Fruit fly (Drosophila melanogaster): Measurements from ENCODE around the gene Rsbp15.

The Rsbp15 gene

DNA sequence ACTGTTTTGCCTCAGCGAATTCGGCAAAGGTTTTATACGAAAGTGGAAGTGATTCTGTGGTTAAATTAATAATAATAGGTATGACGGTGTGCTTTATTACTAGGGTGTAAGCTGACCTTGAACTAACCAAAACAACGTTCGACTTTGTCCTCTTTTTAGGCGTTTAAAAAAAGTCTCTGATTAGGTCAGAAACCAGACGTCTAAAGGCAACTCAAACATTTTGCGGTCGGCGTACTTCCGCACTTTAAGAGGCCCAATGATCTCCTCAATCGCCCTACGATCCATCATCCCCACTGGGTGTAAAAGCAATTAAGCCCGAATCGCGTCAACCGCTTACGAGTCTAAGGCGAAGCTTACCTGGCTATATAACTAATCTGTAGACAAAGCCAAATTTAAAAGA is 17.0 kb downstream of the Rsbp15 start, which contains the start of gene Cyp313a3:
Gene Cyp313a3 (minus strand): TSS at position 101 of the 400 bp plus-strand sequence.
- TF ChIP-seq CG17801 (GFP tag; optimal IDR thresholded peaks at IDR 0.05; ENCODE audit: partially characterized antibody) = no peak

DNA sequence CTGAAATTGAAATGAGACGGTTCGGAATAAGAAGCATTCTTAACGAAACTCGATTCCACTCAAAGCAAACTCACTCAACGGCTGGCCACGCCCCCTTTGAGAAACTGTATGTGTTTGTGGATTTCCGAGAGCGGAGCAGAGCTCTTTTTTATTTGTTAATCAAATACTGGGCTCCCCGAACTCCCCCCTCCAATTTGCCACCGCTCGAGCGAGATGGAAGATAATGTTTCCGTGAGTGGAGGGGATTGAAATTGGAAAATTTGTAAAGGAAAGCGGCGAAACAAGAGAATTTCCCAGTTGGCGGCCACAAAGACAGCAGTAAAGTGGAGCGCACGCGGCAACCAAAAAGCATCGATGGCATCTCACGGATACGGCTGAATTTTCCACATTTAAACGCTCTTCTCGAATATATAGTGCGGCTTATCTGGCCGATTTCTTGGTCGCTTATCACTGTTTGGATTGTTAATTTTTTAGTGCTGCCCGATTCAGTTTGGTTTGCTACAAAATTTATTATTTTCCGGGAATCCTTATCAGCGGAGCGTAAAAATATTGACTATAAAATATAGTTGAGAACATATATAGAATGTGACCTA is 22.4 kb downstream of the Rsbp15 start:
- TF ChIP-seq CG17801 (GFP tag; optimal IDR thresholded peaks at IDR 0.05; ENCODE audit: partially characterized antibody) = no peak

- TF ChIP-seq CG17801 (GFP tag; optimal IDR thresholded peaks at IDR 0.05; ENCODE audit: partially characterized antibody) = no peak
Observed at dm6 chr3R:12248243-12248642, 26.1 kb downstream of the Rsbp15 start.

DNA sequence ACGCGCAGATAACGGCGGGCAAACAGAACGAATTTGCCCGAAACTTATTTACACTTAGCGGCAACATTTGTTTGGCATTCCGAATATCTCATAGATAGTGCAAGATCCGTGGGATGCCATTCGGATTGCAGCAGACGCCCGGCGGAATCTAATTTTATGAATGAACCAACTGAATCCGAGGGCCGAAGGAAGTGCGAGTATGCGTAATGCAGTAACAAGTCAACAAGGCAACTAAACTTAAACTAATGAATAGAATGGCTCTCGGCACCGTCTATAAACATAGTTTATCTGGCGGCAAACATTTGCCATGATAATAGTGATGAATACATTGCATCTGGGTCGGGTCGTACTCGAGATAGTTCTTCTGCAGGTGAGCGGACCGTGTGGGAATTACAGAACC is 28.0 kb downstream of the Rsbp15 start:
- no peak for TF ChIP-seq CG17801 (GFP tag; optimal IDR thresholded peaks at IDR 0.05; ENCODE audit: partially characterized antibody)

- no peak for TF ChIP-seq CG17801 (GFP tag; optimal IDR thresholded peaks at IDR 0.05; ENCODE audit: partially characterized antibody)
Observed at dm6 chr3R:12251534-12251933, 29.3 kb downstream of the Rsbp15 start.

DNA sequence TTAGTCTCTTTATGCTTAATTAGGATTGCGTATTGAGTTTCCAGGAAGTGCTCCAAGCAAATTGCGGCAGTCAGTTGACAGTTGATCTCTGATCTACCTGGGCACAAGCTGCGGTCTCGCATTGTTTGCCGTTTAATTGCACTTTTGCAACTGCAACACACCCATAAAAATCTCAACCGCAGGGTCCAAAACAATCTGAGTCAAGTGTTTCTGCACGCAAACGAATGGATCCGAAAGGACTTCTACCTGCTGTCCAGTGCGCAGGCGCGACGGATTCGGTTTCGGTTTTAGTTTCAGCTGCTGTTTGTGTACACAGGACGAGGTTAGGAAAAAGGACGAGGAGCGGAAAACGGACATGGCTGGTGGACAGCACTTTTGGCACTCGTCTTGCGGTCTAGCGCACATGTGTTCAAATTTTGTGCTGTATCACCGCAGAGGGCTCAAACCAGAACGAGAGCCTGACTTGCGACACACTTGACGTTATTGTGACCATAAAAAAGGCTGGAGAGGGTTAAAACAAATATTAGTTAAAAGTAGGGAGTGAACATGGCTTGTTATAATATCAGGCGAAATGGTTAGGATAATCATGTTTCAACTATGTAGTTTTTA is 30.4 kb downstream of the Rsbp15 start:
- no peak for TF ChIP-seq CG17801 (GFP tag; optimal IDR thresholded peaks at IDR 0.05; ENCODE audit: partially characterized antibody)

DNA sequence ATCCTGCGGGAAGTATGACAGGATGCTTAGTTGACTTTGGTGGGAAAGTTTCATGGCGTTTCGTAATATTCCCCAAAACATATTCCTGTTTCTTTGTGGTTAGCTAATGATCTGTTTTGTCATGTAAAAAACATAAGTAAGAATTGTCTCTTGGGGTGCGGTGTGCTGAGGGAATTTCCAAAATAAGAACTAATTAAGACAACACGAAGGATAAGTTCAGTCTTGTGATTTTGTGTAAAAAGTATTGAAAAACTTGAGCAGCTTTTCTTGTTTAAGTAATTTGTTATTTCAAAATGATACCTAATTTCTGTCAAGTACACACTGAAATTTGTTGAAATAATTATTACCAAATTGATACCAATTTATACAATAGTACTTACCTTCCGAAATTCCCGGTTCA is 31.7 kb downstream of the Rsbp15 start, which contains the start of gene CG3942:
Gene CG3942 (plus strand): TSS at position 301 of the 400 bp plus-strand sequence.
- no peak for TF ChIP-seq CG17801 (GFP tag; optimal IDR thresholded peaks at IDR 0.05; ENCODE audit: partially characterized antibody)

- no peak for TF ChIP-seq CG17801 (GFP tag; optimal IDR thresholded peaks at IDR 0.05; ENCODE audit: partially characterized antibody)
Observed at dm6 chr3R:12258437-12258836, 36.2 kb downstream of the Rsbp15 start, which contains the start of the genes CG44037 and svp. Gene CG44037, plus strand, starts transcription at chr3R:12258737. Gene svp, plus strand, starts transcription at chr3R:12258737.

DNA sequence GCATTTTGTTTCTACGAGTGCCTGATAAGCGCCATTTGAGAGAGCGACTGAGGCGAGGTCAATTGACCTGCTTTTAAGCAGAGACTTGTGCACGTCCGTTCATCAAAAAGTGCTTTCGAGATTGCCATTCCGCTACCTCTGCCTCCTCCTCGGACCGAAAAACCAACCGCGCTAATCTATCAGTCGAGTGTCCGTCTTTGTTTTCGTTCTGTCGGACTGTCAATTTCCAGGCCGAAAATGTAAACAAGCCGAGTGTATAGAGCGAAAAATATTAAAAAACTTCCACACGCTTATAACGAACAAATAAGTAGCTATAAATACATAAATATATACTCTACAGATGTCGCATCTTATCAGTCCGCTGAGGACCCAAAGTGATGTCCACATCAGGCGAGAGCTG is 36.8 kb downstream of the Rsbp15 start:
- no peak for TF ChIP-seq CG17801 (GFP tag; optimal IDR thresholded peaks at IDR 0.05; ENCODE audit: partially characterized antibody)

DNA sequence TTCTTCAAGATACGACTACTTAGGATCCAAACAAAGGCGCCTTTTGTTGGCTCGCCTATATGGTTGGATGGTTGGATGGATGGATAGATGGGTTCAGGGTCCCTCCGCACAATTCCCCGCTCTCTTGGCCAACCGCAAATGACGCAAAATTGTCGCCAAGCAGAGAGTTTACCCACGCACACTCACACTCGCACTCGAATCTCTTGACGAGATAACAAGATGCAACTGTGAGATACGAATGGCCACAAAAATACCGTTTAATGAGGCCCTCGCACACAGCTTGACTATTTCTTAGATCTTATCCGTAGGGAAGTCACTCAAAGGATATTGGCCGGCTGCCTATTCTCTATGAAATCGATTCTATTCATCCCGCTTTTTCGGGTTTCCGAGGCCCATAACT is 37.6 kb downstream of the Rsbp15 start:
- no peak for TF ChIP-seq CG17801 (GFP tag; optimal IDR thresholded peaks at IDR 0.05; ENCODE audit: partially characterized antibody)

DNA sequence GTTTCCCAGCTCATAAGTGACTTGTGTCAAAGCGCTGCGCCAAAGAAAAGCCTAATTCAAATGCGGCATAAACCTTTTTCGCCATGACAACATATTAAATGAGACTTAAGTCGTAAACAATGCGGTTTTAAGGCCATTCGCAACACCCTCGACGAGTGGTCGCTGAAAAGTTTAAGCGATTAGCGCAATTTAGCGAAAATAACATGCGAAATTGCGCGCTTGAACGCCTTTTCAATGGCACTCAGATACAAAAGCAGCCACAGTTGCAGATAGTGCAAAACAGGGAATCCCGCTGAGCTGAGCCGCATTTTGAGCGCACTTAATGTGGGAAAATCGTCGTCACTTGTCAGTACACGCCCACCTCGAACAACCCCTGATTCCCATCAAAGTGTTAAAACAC is 38.5 kb downstream of the Rsbp15 start, which contains the start of gene CG44038:
Gene CG44038 (plus strand): TSS at position 301 of the 400 bp plus-strand sequence.
- TF ChIP-seq CG17801 (GFP tag; optimal IDR thresholded peaks at IDR 0.05; ENCODE audit: partially characterized antibody) = no peak

dm6 chr3R:12269889-12270403 is 47.8 kb downstream of the Rsbp15 start:
- no peak for TF ChIP-seq CG17801 (GFP tag; optimal IDR thresholded peaks at IDR 0.05; ENCODE audit: partially characterized antibody)

DNA sequence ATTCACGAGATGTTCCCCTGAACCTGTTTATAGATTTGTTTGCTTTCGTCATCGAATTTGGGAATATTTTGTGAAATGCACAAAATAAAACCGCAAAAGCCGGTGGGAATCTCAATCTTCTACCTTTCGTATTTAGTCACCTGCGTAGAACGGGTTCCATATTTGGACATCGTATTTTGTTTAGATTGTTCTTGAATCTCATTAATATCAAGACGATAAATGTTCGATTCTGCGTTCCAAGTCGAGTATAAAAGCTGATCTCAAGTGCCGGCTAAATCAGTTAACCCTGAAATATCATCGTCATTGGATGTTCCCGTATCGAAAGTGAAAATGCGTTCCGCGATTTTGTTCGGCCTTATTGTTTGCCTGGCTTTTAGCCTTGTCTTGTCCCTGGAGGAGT is 48.4 kb downstream of the Rsbp15 start, which contains the start of gene CG17738:
Gene CG17738 (plus strand): TSS at position 301 of the 400 bp plus-strand sequence.
- no peak for TF ChIP-seq CG17801 (GFP tag; optimal IDR thresholded peaks at IDR 0.05; ENCODE audit: partially characterized antibody)

dm6 chr3R:12272826-12273225 is 50.6 kb downstream of the Rsbp15 start, which contains the start of gene Sfp87B:
Gene Sfp87B, plus strand, starts transcription at chr3R:12273126.
- no peak for TF ChIP-seq CG17801 (GFP tag; optimal IDR thresholded peaks at IDR 0.05; ENCODE audit: partially characterized antibody)
